Worm (Caenorhabditis elegans): ENCODE measurements around the gene nhr-17.

nhr-17 gene

ce11 chrX:12690346-12690745 is 22.7 kb upstream of the nhr-17 start (continued):
- TF ChIP-seq die-1 (tag; optimal IDR thresholded peaks at IDR 0.05) (no peak), lin-26 (GFP tag; IDR thresholded peaks at IDR 0.05) (no peak), nfya-2 (GFP tag; IDR thresholded peaks at IDR 0.05) (no peak), T26A5.8 (tag; optimal IDR thresholded peaks at IDR 0.05) (no peak), nfya-1 (tag; optimal IDR thresholded peaks at IDR 0.05; ENCODE audit: borderline replicate concordance, insufficient read depth) (no peak), lin-54 (GFP tag; optimal IDR thresholded peaks at IDR 0.05) (no peak), ztf-3 (GFP tag; optimal IDR thresholded peaks at IDR 0.05) (no peak), madf-8 (GFP tag; conservative IDR thresholded peaks at IDR 0.05) (no peak), nhr-120 (GFP tag; IDR thresholded peaks at IDR 0.05) (no peak), hmg-1.2 (GFP tag; IDR thresholded peaks at IDR 0.05) (no peak), ztf-22 (GFP tag; optimal IDR thresholded peaks at IDR 0.05) (peak; percentile 24), madf-10 (tag; optimal IDR thresholded peaks at IDR 0.05) (peak; percentile 8), ekl-4 (GFP tag; IDR thresholded peaks at IDR 0.05) (no peak), nhr-80 (tag; optimal IDR thresholded peaks at IDR 0.05) (peak; percentile 80), let-607 (tag; optimal IDR thresholded peaks at IDR 0.05) (peak; percentile 21 to 45), lin-40 (tag; optimal IDR thresholded peaks at IDR 0.05) (peak; percentile 41), Y67H2A.10 (GFP tag; conservative IDR thresholded peaks at IDR 0.05) (no peak), nhr-179 (tag; optimal IDR thresholded peaks at IDR 0.05) (no peak), ceh-79 (tag; optimal IDR thresholded peaks at IDR 0.05) (no peak), zfh-2 (GFP tag; conservative IDR thresholded peaks at IDR 0.05) (0 out of 2 replicates have a peak, but pooled peaks have one; percentile 17), lir-1 (GFP tag; conservative IDR thresholded peaks at IDR 0.05) (no peak), snpc-3.4 (tag; optimal IDR thresholded peaks at IDR 0.05) (no peak), tlf-1 (GFP tag; optimal IDR thresholded peaks at IDR 0.05) (no peak), hlh-26 (GFP tag; conservative IDR thresholded peaks at IDR 0.05) (no peak), gei-17 (GFP tag; optimal IDR thresholded peaks at IDR 0.05) (no peak), cebp-1 (GFP tag; IDR thresholded peaks at IDR 0.05) (no peak), cebp-1 (tag; optimal IDR thresholded peaks at IDR 0.05) (peak; percentile 36), Y53F4B.3 (GFP tag; IDR thresholded peaks at IDR 0.05) (no peak), dox-1 (GFP tag; IDR thresholded peaks at IDR 0.05) (peak; percentile 52; the same call in 1 of the 2 replicates), rec-8 (tag; optimal IDR thresholded peaks at IDR 0.05) (no peak), ztf-26 (tag; optimal IDR thresholded peaks at IDR 0.05) (no peak), mes-4 (tag; optimal IDR thresholded peaks at IDR 0.05) (no peak), nfyb-1 (GFP tag; IDR thresholded peaks at IDR 0.05) (peak; percentile 37; the same call in 1 of the 2 replicates), akir-1 (GFP tag; optimal IDR thresholded peaks at IDR 0.05) (no peak), F55B11.4 (tag; optimal IDR thresholded peaks at IDR 0.05; ENCODE audit: borderline replicate concordance, insufficient read depth) (no peak), ztf-25 (GFP tag; IDR thresholded peaks at IDR 0.05) (no peak), hsf-1 (GFP tag; IDR thresholded peaks at IDR 0.05) (no peak), Y53G8AR.9 (GFP tag; conservative IDR thresholded peaks at IDR 0.05) (no peak), lsy-27 (tag; optimal IDR thresholded peaks at IDR 0.05; ENCODE audit: borderline replicate concordance, insufficient read depth) (no peak), hlh-12 (tag; optimal IDR thresholded peaks at IDR 0.05) (no peak), C06A6.2 (GFP tag; conservative IDR thresholded peaks at IDR 0.05) (no peak), xnd-1 (tag; optimal IDR thresholded peaks at IDR 0.05) (no peak), snpc-4 (GFP tag; optimal IDR thresholded peaks at IDR 0.05) (no peak), snpc-4 (tag; optimal IDR thresholded peaks at IDR 0.05) (no peak), nhr-90 (tag; optimal IDR thresholded peaks at IDR 0.05) (peak; percentile 39), fkh-3 (tag; optimal IDR thresholded peaks at IDR 0.05) (no peak), attf-5 (GFP tag; optimal IDR thresholded peaks at IDR 0.05) (peak; percentile 5), let-526 (GFP tag; IDR thresholded peaks at IDR 0.05) (no peak), pha-4 (tag; optimal IDR thresholded peaks at IDR 0.05) (no peak)

All from whole organism, young adult.